Fruit fly (Drosophila melanogaster) whole organism, embryonic: ENCODE results near the gene CG15922.
A peak's percentile ranks its signal among the peaks of the same experiment; 100 is the strongest.

Experiments used
- Bgb ChIP-seq: fragments of 200-800 bp; sonication (Bioruptor generic); IDR thresholded peaks from 2 replicates; pipeline ENCODE4 v1.3.6; 2022; ENCODE audit warnings: missing biosample characterization, missing genetic modification characterization; ENCODE audit not compliant: partially characterized antibody
- Bteb2 ChIP-seq: fragments of 200-800 bp; sonication (Bioruptor generic); optimal IDR thresholded peaks from 2 replicates; lab custom pipeline; 2016; ENCODE audit warnings: missing biosample characterization, missing genetic modification characterization
- CG10543 ChIP-seq: fragments of 200-800 bp; sonication (Bioruptor generic); optimal IDR thresholded peaks from 3 replicates; lab custom pipeline; 2017; ENCODE audit warnings: missing biosample characterization, mild to moderate bottlenecking, missing genetic modification characterization, moderate library complexity
- CG11093 ChIP-seq: fragments of 200-800 bp; sonication (Bioruptor generic); IDR thresholded peaks from 3 replicates; pipeline ENCODE4 v1.3.6; 2022; ENCODE audit warnings: missing biosample characterization, missing genetic modification characterization
- CG12104 ChIP-seq: fragments of 200-800 bp; sonication (Bioruptor generic); optimal IDR thresholded peaks from 3 replicates; lab custom pipeline; 2016; ENCODE audit warnings: missing biosample characterization, missing genetic modification characterization
- CG1233 ChIP-seq: fragments of 200-800 bp; sonication (Bioruptor generic); optimal IDR thresholded peaks from 4 replicates; lab custom pipeline; 2018; ENCODE audit warnings: missing biosample characterization, mild to moderate bottlenecking, missing genetic modification characterization
- CG17361 ChIP-seq: fragments of 200-800 bp; sonication (Bioruptor generic); IDR thresholded peaks from 3 replicates; pipeline ENCODE4 v1.3.6; 2022; ENCODE audit warnings: missing biosample characterization, missing genetic modification characterization
- CG17568 ChIP-seq: fragments of 200-800 bp; sonication (Bioruptor generic); optimal IDR thresholded peaks from 2 replicates; lab custom pipeline; 2018; ENCODE audit warnings: missing biosample characterization, mild to moderate bottlenecking, missing genetic modification characterization, moderate library complexity
- CG18764 ChIP-seq: fragments of 200-800 bp; sonication (Bioruptor generic); optimal IDR thresholded peaks from 3 replicates; lab custom pipeline; 2016; ENCODE audit warnings: missing biosample characterization, missing genetic modification characterization
- CG30431 ChIP-seq: fragments of 200-800 bp; sonication (Bioruptor generic); optimal IDR thresholded peaks from 2 replicates; lab custom pipeline; 2017; ENCODE audit warnings: missing biosample characterization, missing genetic modification characterization
- CG3847 ChIP-seq: fragments of 200-800 bp; sonication (Bioruptor generic); IDR thresholded peaks from 2 replicates; pipeline ENCODE4 v1.3.6; 2022; ENCODE audit warnings: missing biosample characterization, missing genetic modification characterization
- CG3995 ChIP-seq: fragments of 200-800 bp; sonication (Bioruptor generic); optimal IDR thresholded peaks from 3 replicates; lab custom pipeline; 2016; ENCODE audit warnings: missing biosample characterization, missing genetic modification characterization
- CG4730 ChIP-seq: fragments of 200-800 bp; sonication (Bioruptor generic); IDR thresholded peaks from 2 replicates; pipeline ENCODE4 v1.3.6; 2022; ENCODE audit warnings: missing biosample characterization, missing genetic modification characterization
- CG4854 ChIP-seq: fragments of 200-800 bp; sonication (Bioruptor generic); optimal IDR thresholded peaks from 2 replicates; lab custom pipeline; 2016; ENCODE audit warnings: missing biosample characterization, missing genetic modification characterization, inconsistent platforms
- CG5953 ChIP-seq: fragments of 200-800 bp; sonication (Bioruptor generic); IDR thresholded peaks from 2 replicates; pipeline ENCODE4 v1.3.6; 2022; ENCODE audit warnings: missing biosample characterization, missing genetic modification characterization
- CG6689 ChIP-seq: fragments of 200-800 bp; sonication (Bioruptor generic); IDR thresholded peaks from 2 replicates; pipeline ENCODE4 v1.3.6; 2022; ENCODE audit warnings: missing biosample characterization, missing genetic modification characterization
- CG8089 ChIP-seq: fragments of 200-800 bp; sonication (Bioruptor generic); optimal IDR thresholded peaks from 3 replicates; lab custom pipeline; 2016; ENCODE audit warnings: missing biosample characterization, missing genetic modification characterization
- CG8281 ChIP-seq: fragments of 200-800 bp; sonication (Bioruptor generic); optimal IDR thresholded peaks from 2 replicates; lab custom pipeline; 2018; ENCODE audit warnings: missing biosample characterization, mild to moderate bottlenecking, missing genetic modification characterization, moderate library complexity
- CG9215 ChIP-seq: fragments of 200-800 bp; sonication (Bioruptor generic); IDR thresholded peaks from 2 replicates; pipeline ENCODE4 v1.3.6; 2022; ENCODE audit warnings: missing biosample characterization, missing genetic modification characterization
- D19A ChIP-seq: fragments of 200-800 bp; optimal IDR thresholded peaks from 3 replicates; lab custom pipeline; 2019; ENCODE audit warnings: missing biosample characterization, mild to moderate bottlenecking, missing genetic modification characterization, moderate library complexity
- Dip2 ChIP-seq: fragments of 200-800 bp; sonication (Bioruptor generic); IDR thresholded peaks from 2 replicates; pipeline ENCODE4 v1.3.6; 2022; ENCODE audit warnings: missing biosample characterization, missing genetic modification characterization
- Dref ChIP-seq: fragments of 200-800 bp; sonication (Bioruptor generic); IDR thresholded peaks from 2 replicates; pipeline ENCODE4 v1.3.6; 2022; ENCODE audit warnings: missing biosample characterization, missing genetic modification characterization
- Gsc ChIP-seq: fragments of 200-800 bp; sonication (Bioruptor generic); IDR thresholded peaks from 2 replicates; pipeline ENCODE4 v1.3.6; 2022; ENCODE audit warnings: missing biosample characterization, missing genetic modification characterization
- H2.0 ChIP-seq: fragments of 200-800 bp; sonication (Bioruptor generic); IDR thresholded peaks from 2 replicates; pipeline ENCODE4 v1.3.6; 2022; ENCODE audit warnings: missing biosample characterization, missing genetic modification characterization
- HLH4C ChIP-seq: fragments of 200-800 bp; sonication (Bioruptor generic); IDR thresholded peaks from 3 replicates; pipeline ENCODE4 v1.3.6; 2022; ENCODE audit warnings: missing biosample characterization, missing genetic modification characterization; ENCODE audit not compliant: partially characterized antibody
- Hey ChIP-seq: fragments of 200-800 bp; sonication (Bioruptor generic); optimal IDR thresholded peaks from 3 replicates; lab custom pipeline; 2018; ENCODE audit warnings: missing biosample characterization, mild to moderate bottlenecking, missing genetic modification characterization
- Hr3 ChIP-seq: fragments of 200-800 bp; sonication (Bioruptor generic); optimal IDR thresholded peaks from 3 replicates; lab custom pipeline; 2016; ENCODE audit warnings: missing biosample characterization, missing genetic modification characterization
- Nf-YC ChIP-seq: fragments of 200-800 bp; optimal IDR thresholded peaks from 3 replicates; lab custom pipeline; 2019; ENCODE audit warnings: missing biosample characterization, mild to moderate bottlenecking, missing genetic modification characterization, moderate library complexity
- Oaz ChIP-seq: fragments of 200-800 bp; sonication (Bioruptor generic); IDR thresholded peaks from 2 replicates; pipeline ENCODE4 v1.3.6; 2022; ENCODE audit warnings: missing biosample characterization, missing genetic modification characterization
- PHDP ChIP-seq: fragments of 200-800 bp; sonication (Bioruptor generic); optimal IDR thresholded peaks from 3 replicates; lab custom pipeline; 2018; ENCODE audit warnings: missing biosample characterization, mild to moderate bottlenecking, missing genetic modification characterization, moderate library complexity
- bowl ChIP-seq: fragments of 200-800 bp; sonication (Bioruptor generic); IDR thresholded peaks from 2 replicates; pipeline ENCODE4 v1.3.6; 2022; ENCODE audit warnings: missing biosample characterization, missing genetic modification characterization
- br ChIP-seq: fragments of >200 bp; optimal IDR thresholded peaks from 2 replicates; lab custom pipeline; 2017
- cas ChIP-seq: fragments of 200-800 bp; sonication (Bioruptor generic); IDR thresholded peaks from 2 replicates; pipeline ENCODE4 v1.3.6; 2022; ENCODE audit warnings: missing biosample characterization, missing genetic modification characterization
- cato ChIP-seq: fragments of 200-800 bp; sonication (Bioruptor generic); optimal IDR thresholded peaks from 2 replicates; lab custom pipeline; 2016; ENCODE audit warnings: missing biosample characterization, missing genetic modification characterization, borderline replicate concordance
- chinmo ChIP-seq: fragments of 200-800 bp; sonication (Bioruptor generic); IDR thresholded peaks from 4 replicates; pipeline ENCODE4 v1.3.6; 2022; ENCODE audit warnings: missing biosample characterization, missing genetic modification characterization; ENCODE audit not compliant: partially characterized antibody
- ci ChIP-seq: fragments of 200-800 bp; sonication (Bioruptor generic); IDR thresholded peaks from 3 replicates; pipeline ENCODE4 v1.3.6; 2022; ENCODE audit warnings: missing biosample characterization, missing genetic modification characterization
- eve ChIP-seq, 2 experiments: fragments of >200 bp; optimal IDR thresholded peaks; 2 replicates each; lab custom pipeline; 2017; ENCODE audit warnings: missing biosample characterization in 2 of 2, missing genetic modification characterization in 2 of 2
- fd102C ChIP-seq: fragments of 200-800 bp; sonication (Bioruptor generic); optimal IDR thresholded peaks from 2 replicates; lab custom pipeline; 2018; ENCODE audit warnings: missing biosample characterization, mild to moderate bottlenecking, missing genetic modification characterization, moderate library complexity
- gro ChIP-seq: fragments of 200-800 bp; sonication (Bioruptor generic); optimal IDR thresholded peaks from 2 replicates; lab custom pipeline; 2016; ENCODE audit warnings: missing biosample characterization, missing genetic modification characterization
- gt ChIP-seq: fragments of 200-800 bp; sonication (Bioruptor generic); IDR thresholded peaks from 2 replicates; pipeline ENCODE4 v1.3.6; 2022; ENCODE audit warnings: missing biosample characterization, missing genetic modification characterization
- hth ChIP-seq: fragments of >200 bp; optimal IDR thresholded peaks from 2 replicates; lab custom pipeline; 2017; ENCODE audit warnings: inconsistent platforms
- lmd ChIP-seq: fragments of 200-800 bp; sonication (Bioruptor generic); IDR thresholded peaks from 2 replicates; pipeline ENCODE4 v1.3.6; 2022; ENCODE audit warnings: missing biosample characterization, missing genetic modification characterization
- mld ChIP-seq: fragments of 200-800 bp; sonication (Bioruptor generic); IDR thresholded peaks from 3 replicates; pipeline ENCODE4 v1.3.6; 2022; ENCODE audit warnings: missing biosample characterization, missing genetic modification characterization; ENCODE audit not compliant: partially characterized antibody
- run ChIP-seq: fragments of 200-800 bp; sonication (Bioruptor generic); optimal IDR thresholded peaks from 3 replicates; lab custom pipeline; 2018; ENCODE audit warnings: missing biosample characterization, mild to moderate bottlenecking, missing genetic modification characterization
- scrt ChIP-seq: fragments of 200-800 bp; sonication (Bioruptor generic); optimal IDR thresholded peaks from 2 replicates; lab custom pipeline; 2018; ENCODE audit warnings: missing biosample characterization, mild to moderate bottlenecking, missing genetic modification characterization, moderate library complexity
- sim ChIP-seq: fragments of 200-800 bp; sonication (Bioruptor generic); IDR thresholded peaks from 2 replicates; pipeline ENCODE4 v1.3.6; 2022; ENCODE audit warnings: missing biosample characterization, missing genetic modification characterization
- sna ChIP-seq: fragments of 200-800 bp; sonication (Bioruptor generic); IDR thresholded peaks from 2 replicates; pipeline ENCODE4 v1.3.6; 2022; ENCODE audit warnings: missing biosample characterization, missing genetic modification characterization; ENCODE audit not compliant: partially characterized antibody
- so ChIP-seq: fragments of 200-800 bp; sonication (Bioruptor generic); IDR thresholded peaks from 3 replicates; pipeline ENCODE4 v1.3.6; 2022; ENCODE audit warnings: missing biosample characterization, missing genetic modification characterization
- tap ChIP-seq: fragments of 200-800 bp; optimal IDR thresholded peaks from 3 replicates; lab custom pipeline; 2019; ENCODE audit warnings: missing biosample characterization, mild to moderate bottlenecking, missing genetic modification characterization, moderate library complexity
- tgo ChIP-seq: fragments of 200-800 bp; sonication (Bioruptor generic); IDR thresholded peaks from 3 replicates; pipeline ENCODE4 v1.3.6; 2022; ENCODE audit warnings: missing biosample characterization, missing genetic modification characterization

Gene CG15922

DNA sequence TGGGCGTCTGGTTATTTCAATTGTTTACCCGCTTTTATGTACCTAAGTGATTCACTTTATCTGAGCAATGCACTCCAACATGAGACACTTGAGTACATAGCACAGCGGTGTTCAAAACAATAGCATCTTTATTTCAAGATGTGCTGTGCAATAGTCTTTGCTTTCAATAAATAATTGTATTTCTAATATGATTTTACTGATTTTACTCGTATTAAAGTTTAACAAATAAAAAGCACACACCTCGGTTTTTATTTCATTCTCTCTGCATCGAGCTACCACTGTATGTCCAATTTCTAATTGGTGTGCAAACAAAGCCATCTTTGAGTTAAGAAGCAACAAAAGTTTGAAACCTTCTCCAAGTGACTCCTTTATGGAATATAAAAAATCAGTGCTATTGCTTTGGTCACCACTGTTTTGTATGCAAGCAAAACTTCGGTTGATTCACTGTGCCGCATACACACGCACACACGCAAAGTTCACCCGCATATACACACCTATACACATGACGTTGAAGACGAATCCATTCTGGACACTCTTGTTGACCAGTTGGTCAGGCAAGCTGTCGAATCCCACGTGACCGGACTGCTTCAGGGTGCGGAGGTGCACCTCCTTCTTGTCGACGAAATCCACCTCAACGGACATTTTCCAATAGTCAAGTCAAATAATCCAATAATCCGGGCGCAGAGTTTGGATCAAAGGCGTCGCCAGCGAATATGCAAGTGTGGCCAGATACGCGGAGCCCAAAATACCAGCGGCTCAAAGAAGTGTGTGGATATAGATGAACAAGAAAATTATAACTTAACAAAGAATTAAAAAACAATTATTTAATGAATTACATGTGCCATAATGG lies 27.8 kb upstream of the CG15922 start, which contains the start of gene Septin2 (continued):
- peak; percentile 77 for TF ChIP-seq PHDP
- no peak for TF ChIP-seq hth (lab: Kevin White, UChicago)
- TF ChIP-seq Gsc (GFP tag; lab: Robert Waterston, UW): peak; percentile 11; the same call in 1 of the 2 replicates
- peak; percentile 31; the same call in 1 of the 3 replicates for TF ChIP-seq CG11093
- no peak for TF ChIP-seq H2.0
- TF ChIP-seq CG18764 (GFP tag; lab: Kevin White, UChicago): peak; percentile 74
- peak; percentile 63 for TF ChIP-seq scrt (GFP tag; lab: Kevin White, UChicago)
- peak; percentile 75 for TF ChIP-seq CG6689 (GFP tag; lab: Robert Waterston, UW)
- TF ChIP-seq cato (GFP tag; lab: Kevin White, UChicago): peak; percentile 76
- no peak for TF ChIP-seq HLH4C (GFP tag; lab: Robert Waterston, UW)
- no peak for TF ChIP-seq Dip2 (GFP tag; lab: Robert Waterston, UW)
- TF ChIP-seq CG3995 (GFP tag; lab: Kevin White, UChicago): no peak
- peak; percentile 42; the same call in 1 of the 2 replicates for TF ChIP-seq sna
- peak; percentile 65 for TF ChIP-seq run (tag; lab: Kevin White, UChicago)
- 0 out of 4 replicates have a peak, but pooled peaks have one; percentile 28 for TF ChIP-seq chinmo (GFP tag; lab: Robert Waterston, UW)
- peak; percentile 41; the same call in 1 of the 2 replicates for TF ChIP-seq CG4730
- TF ChIP-seq Oaz (GFP tag; lab: Robert Waterston, UW): no peak
- TF ChIP-seq sim: peak; percentile 44; the same call in 1 of the 2 replicates
- TF ChIP-seq Bteb2 (GFP tag; lab: Kevin White, UChicago): peak; percentile 6
- TF ChIP-seq Nf-YC (tag; lab: Kevin White, UChicago): peak; percentile 35
- peak; percentile 83 for TF ChIP-seq CG12104
- TF ChIP-seq CG17361 (GFP tag; lab: Robert Waterston, UW): peak; percentile 84
- no peak for TF ChIP-seq gro (GFP tag; lab: Kevin White, UChicago)
- peak; percentile 74 for TF ChIP-seq Hr3 (GFP tag; lab: Kevin White, UChicago)
- peak; percentile 64 for TF ChIP-seq CG30431 (GFP tag; lab: Kevin White, UChicago)
- TF ChIP-seq tap: peak; percentile 86
- peak; percentile 63; the same call in 2 of the 3 replicates for TF ChIP-seq tgo
- TF ChIP-seq CG1233 (GFP tag; lab: Kevin White, UChicago): peak; percentile 84
- TF ChIP-seq bowl: no peak
- TF ChIP-seq lmd (GFP tag; lab: Robert Waterston, UW): peak; percentile 73
- TF ChIP-seq mld: no peak
- TF ChIP-seq CG9215 (GFP tag; lab: Robert Waterston, UW): 0 out of 2 replicates have a peak, but pooled peaks have one; percentile 24
- peak; percentile 51 for TF ChIP-seq CG8089 (GFP tag; lab: Kevin White, UChicago)
- 0 out of 2 replicates have a peak, but pooled peaks have one; percentile 13 for TF ChIP-seq CG5953
- no peak for TF ChIP-seq fd102C
- no peak for TF ChIP-seq CG10543
- TF ChIP-seq CG3847: no peak
- TF ChIP-seq eve (GFP tag; optimal IDR thresholded peaks at IDR 0.05; lab: Kevin White, UChicago): no peak
- no peak for TF ChIP-seq cas (GFP tag; lab: Robert Waterston, UW)
- no peak for TF ChIP-seq Dref
- TF ChIP-seq Hey (tag; lab: Kevin White, UChicago): no peak
- peak; percentile 63; the same call in 2 of the 3 replicates for TF ChIP-seq ci (GFP tag; lab: Robert Waterston, UW)
- TF ChIP-seq D19A (tag; lab: Kevin White, UChicago): peak; percentile 83
- peak; percentile 65 for TF ChIP-seq CG4854 (GFP tag; lab: Kevin White, UChicago)
- TF ChIP-seq gt (GFP tag; lab: Robert Waterston, UW): no peak
- peak; percentile 77 for TF ChIP-seq CG17568
- peak; percentile 53 for TF ChIP-seq CG8281 (tag; lab: Kevin White, UChicago)
- peak; percentile 83; the same call in 2 of the 3 replicates for TF ChIP-seq so (GFP tag; lab: Robert Waterston, UW)
- no peak for TF ChIP-seq br (lab: Kevin White, UChicago)
- TF ChIP-seq Bgb (GFP tag; lab: Robert Waterston, UW): no peak
